Fruit fly (Drosophila melanogaster): ENCODE data around the gene CG5149.
A peak's percentile ranks its signal among the peaks of the same experiment; 100 is the strongest.

The CG5149 gene

DNA sequence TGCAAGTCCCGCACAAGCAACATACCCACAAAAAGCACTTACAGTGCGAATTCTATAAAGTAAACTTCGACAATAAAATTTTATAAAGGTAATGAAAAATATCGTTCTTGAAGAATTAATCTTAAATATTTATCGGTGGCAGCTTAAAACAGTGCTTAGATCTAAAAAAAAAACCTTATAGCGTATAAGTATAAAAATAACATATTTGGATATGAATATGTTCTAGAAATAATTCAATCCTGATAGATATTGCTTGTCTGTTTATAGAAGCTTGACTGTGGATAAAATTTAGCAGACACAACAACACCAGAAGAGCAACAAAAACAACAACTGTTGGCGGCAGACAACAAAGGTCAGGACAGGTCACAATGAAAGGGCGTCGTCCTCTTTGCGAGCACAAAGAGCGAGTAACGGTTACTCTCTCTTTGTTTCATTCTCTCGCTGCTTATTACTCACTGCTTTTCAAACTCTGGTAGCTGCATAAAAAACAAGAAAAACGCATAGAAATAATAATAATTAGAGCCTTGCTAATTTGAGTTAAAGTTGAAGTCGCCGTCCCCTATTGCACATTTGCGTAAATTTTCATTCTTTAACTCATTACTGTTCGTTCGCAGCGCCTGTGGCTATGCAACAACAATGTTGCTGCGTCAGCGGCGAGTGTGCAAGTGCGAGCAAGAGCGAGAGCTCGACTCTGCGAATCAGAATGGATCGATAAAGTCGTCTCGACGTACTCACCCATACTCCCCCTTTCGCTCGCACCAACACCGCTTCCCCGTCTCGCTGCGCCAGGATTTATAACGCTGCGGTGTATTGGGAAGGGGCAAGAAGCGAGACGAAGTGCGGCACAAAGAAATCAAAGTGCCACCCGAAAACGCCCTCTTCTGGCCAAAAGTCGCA is 31.6 kb upstream of the CG5149 start (continued):
- TF ChIP-seq tna (GFP tag; IDR thresholded peaks at IDR 0.05; ENCODE audit: partially characterized antibody) (no peak), CG16815 (GFP tag; optimal IDR thresholded peaks at IDR 0.05) (no peak), CG17359 (tag; optimal IDR thresholded peaks at IDR 0.05) (no peak), Lhr (GFP tag; optimal IDR thresholded peaks at IDR 0.05) (no peak), ara (GFP tag; IDR thresholded peaks at IDR 0.05) (no peak), Med (GFP tag) (peak; percentile 81), fd64A (GFP tag; optimal IDR thresholded peaks at IDR 0.05) (no peak), twi (tag; optimal IDR thresholded peaks at IDR 0.05) (no peak), bcd (GFP tag; optimal IDR thresholded peaks at IDR 0.05) (no peak), Asciz (GFP tag; optimal IDR thresholded peaks at IDR 0.05) (no peak), schlank (tag; optimal IDR thresholded peaks at IDR 0.05) (no peak), CG4328 (GFP tag; optimal IDR thresholded peaks at IDR 0.05) (no peak), ham (GFP tag; IDR thresholded peaks at IDR 0.05) (no peak), CG10209 (GFP tag; optimal IDR thresholded peaks at IDR 0.05) (no peak), Aef1 (GFP tag; IDR thresholded peaks at IDR 0.05) (no peak), sna (GFP tag; IDR thresholded peaks at IDR 0.05; ENCODE audit: partially characterized antibody) (no peak), zf30C (GFP tag; optimal IDR thresholded peaks at IDR 0.05) (no peak), crp (GFP tag; optimal IDR thresholded peaks at IDR 0.05) (no peak), usp (GFP tag; optimal IDR thresholded peaks at IDR 0.05) (no peak), dati (GFP tag; IDR thresholded peaks at IDR 0.05) (no peak), tap (tag; optimal IDR thresholded peaks at IDR 0.05) (no peak), NfI (GFP tag; optimal IDR thresholded peaks at IDR 0.05) (no peak), CG15514 (GFP tag; optimal IDR thresholded peaks at IDR 0.05) (no peak), E2f1 (GFP tag; IDR thresholded peaks at IDR 0.05) (no peak), sr (GFP tag; IDR thresholded peaks at IDR 0.05) (no peak), Usf (GFP tag; optimal IDR thresholded peaks at IDR 0.05) (no peak), sens-2 (GFP tag; IDR thresholded peaks at IDR 0.05) (peak; percentile 41; the same call in 1 of the 2 replicates), insv (GFP tag; optimal IDR thresholded peaks at IDR 0.05) (no peak), CG11093 (GFP tag; IDR thresholded peaks at IDR 0.05) (no peak), row (GFP tag; IDR thresholded peaks at IDR 0.05) (peak; percentile 66), Ets65A (GFP tag) (peak; percentile 27), CG4617 (GFP tag; optimal IDR thresholded peaks at IDR 0.05; ENCODE audit: borderline replicate concordance) (no peak), ewg (GFP tag; optimal IDR thresholded peaks at IDR 0.05) (no peak), CG12219 (GFP tag; optimal IDR thresholded peaks at IDR 0.05) (no peak), Eip74EF (GFP tag; optimal IDR thresholded peaks at IDR 0.05) (no peak), CG15073 (GFP tag; optimal IDR thresholded peaks at IDR 0.05) (no peak), mam (GFP tag; optimal IDR thresholded peaks at IDR 0.05) (no peak), D19A (tag; optimal IDR thresholded peaks at IDR 0.05) (no peak), CG2875 (GFP tag; optimal IDR thresholded peaks at IDR 0.05) (no peak), ERR (GFP tag; optimal IDR thresholded peaks at IDR 0.05) (no peak), Rfx (GFP tag; IDR thresholded peaks at IDR 0.05) (peak; percentile 26; the same call in 1 of the 2 replicates), CG5953 (GFP tag; IDR thresholded peaks at IDR 0.05) (no peak), ranshi (GFP tag; IDR thresholded peaks at IDR 0.05) (no peak), CG30431 (GFP tag; optimal IDR thresholded peaks at IDR 0.05) (no peak), TFAM (GFP tag; optimal IDR thresholded peaks at IDR 0.05) (no peak), CoRest (tag; optimal IDR thresholded peaks at IDR 0.05) (no peak), cwo (GFP tag; optimal IDR thresholded peaks at IDR 0.05) (peak; percentile 21), CG4854 (GFP tag; optimal IDR thresholded peaks at IDR 0.05) (no peak), slbo (GFP tag; IDR thresholded peaks at IDR 0.05) (0 out of 2 replicates have a peak, but pooled peaks have one; percentile 35)

All from whole organism, embryonic.